Fruit fly (Drosophila melanogaster): Measurements from ENCODE around the gene Pcyt2.

The Pcyt2 gene

dm6 chr3L:1591692-1592371, 38.5 kb downstream of the Pcyt2 start (continued):
- TF ChIP-seq cg (GFP tag; optimal IDR thresholded peaks at IDR 0.05) (no peak), CG15696 (tag; optimal IDR thresholded peaks at IDR 0.05) (peak; percentile 57), trem (tag; optimal IDR thresholded peaks at IDR 0.05) (no peak), CG10267 (tag; optimal IDR thresholded peaks at IDR 0.05) (no peak), CG3995 (GFP tag; optimal IDR thresholded peaks at IDR 0.05) (peak; percentile 62), otp (GFP tag; IDR thresholded peaks at IDR 0.05) (0 out of 3 replicates have a peak, but pooled peaks have one; percentile 9), CG7357 (GFP tag; IDR thresholded peaks at IDR 0.05) (no peak), Doc2 (GFP tag; IDR thresholded peaks at IDR 0.05) (no peak), gt (GFP tag; IDR thresholded peaks at IDR 0.05) (no peak), Mad (GFP tag; optimal IDR thresholded peaks at IDR 0.05) (no peak), tin (GFP tag; optimal IDR thresholded peaks at IDR 0.05) (no peak), Eip74EF (GFP tag; optimal IDR thresholded peaks at IDR 0.05) (peak in 1 of 2 experiments; percentile 46), pfk (GFP tag; optimal IDR thresholded peaks at IDR 0.05) (peak; percentile 46), Scr (GFP tag; IDR thresholded peaks at IDR 0.05; ENCODE audit: partially characterized antibody) (no peak), dmrt99B (tag; optimal IDR thresholded peaks at IDR 0.05) (no peak), tll (GFP tag; optimal IDR thresholded peaks at IDR 0.05) (no peak), Blimp-1 (GFP tag; optimal IDR thresholded peaks at IDR 0.05) (peak; percentile 62), gfzf (GFP tag; optimal IDR thresholded peaks at IDR 0.05) (no peak), Ssrp (tag; optimal IDR thresholded peaks at IDR 0.05) (no peak), E2f2 (GFP tag; IDR thresholded peaks at IDR 0.05) (peak; percentile 35; the same call in 1 of the 2 replicates), grn (GFP tag; optimal IDR thresholded peaks at IDR 0.05) (peak; percentile 57), Poxn (GFP tag; IDR thresholded peaks at IDR 0.05) (peak; percentile 41; the same call in 1 of the 2 replicates), her (GFP tag; optimal IDR thresholded peaks at IDR 0.05) (peak; percentile 53), zf30C (GFP tag; optimal IDR thresholded peaks at IDR 0.05) (no peak), CG33557 (GFP tag; optimal IDR thresholded peaks at IDR 0.05) (no peak), ase (GFP tag; IDR thresholded peaks at IDR 0.05) (no peak; the same call in 2 of the 3 replicates), NFAT (GFP tag; IDR thresholded peaks at IDR 0.05) (0 out of 2 replicates have a peak, but pooled peaks have one; percentile 41), ken (GFP tag; IDR thresholded peaks at IDR 0.05) (no peak), vvl (GFP tag; IDR thresholded peaks at IDR 0.05) (no peak), unc-4 (GFP tag; IDR thresholded peaks at IDR 0.05; ENCODE audit: partially characterized antibody) (no peak), da (GFP tag; optimal IDR thresholded peaks at IDR 0.05) (no peak), CG4404 (GFP tag; IDR thresholded peaks at IDR 0.05) (no peak), Dref (GFP tag; IDR thresholded peaks at IDR 0.05) (no peak), Sry-β (GFP tag; optimal IDR thresholded peaks at IDR 0.05) (no peak), dan (GFP tag; IDR thresholded peaks at IDR 0.05) (no peak), Antp (GFP tag; optimal IDR thresholded peaks at IDR 0.05) (no peak), shn (GFP tag; optimal IDR thresholded peaks at IDR 0.05) (no peak), CG7745 (tag; optimal IDR thresholded peaks at IDR 0.05) (no peak), CG11695 (GFP tag; IDR thresholded peaks at IDR 0.05) (peak; percentile 69; the same call in 1 of the 3 replicates), CG10959 (GFP tag; IDR thresholded peaks at IDR 0.05) (no peak), CG13123 (GFP tag; optimal IDR thresholded peaks at IDR 0.05) (peak; percentile 12), CG12769 (tag; optimal IDR thresholded peaks at IDR 0.05) (no peak), Oaz (GFP tag; IDR thresholded peaks at IDR 0.05) (no peak), chif (GFP tag; optimal IDR thresholded peaks at IDR 0.05) (peak in 1 of 2 experiments; percentile 43), CG7928 (GFP tag; optimal IDR thresholded peaks at IDR 0.05) (peak; percentile 64), CG31224 (GFP tag; IDR thresholded peaks at IDR 0.05) (peak; percentile 37; the same call in 1 of the 2 replicates), psq (GFP tag; optimal IDR thresholded peaks at IDR 0.05) (peak; percentile 6), CG11085 (GFP tag; IDR thresholded peaks at IDR 0.05) (peak; percentile 55; the same call in 1 of the 2 replicates), CG15269 (tag; optimal IDR thresholded peaks at IDR 0.05) (peak; percentile 67)

Measured in whole organism, embryonic.